Worm (Caenorhabditis elegans): ENCODE data around the gene F33C8.4.

- TF ChIP-seq T22C8.4 (GFP tag; IDR thresholded peaks at IDR 0.05) (no peak), tab-1 (GFP tag; IDR thresholded peaks at IDR 0.05) (no peak), ref-1 (GFP tag; conservative IDR thresholded peaks at IDR 0.05) (no peak)
These were observed 19.8 kb downstream of the F33C8.4 start, which contains the start of gene C05G5.3 for ce11 chrX:14751911-14752310.
